Fruit fly (Drosophila melanogaster) whole organism, embryonic: ENCODE data around the gene CG6000.

Experiments
- Abd-B ChIP-seq: fragments of 200-800 bp; sonication (Bioruptor generic); optimal IDR thresholded peaks from 2 replicates; lab custom pipeline; 2018; ENCODE audit warnings: missing biosample characterization, mild to moderate bottlenecking, missing genetic modification characterization, moderate library complexity
- Atf-2 ChIP-seq: fragments of 200-800 bp; sonication (Bioruptor generic); optimal IDR thresholded peaks from 2 replicates; lab custom pipeline; 2016; ENCODE audit warnings: missing biosample characterization, missing genetic modification characterization
- BEAF-32 ChIP-seq: fragments of 200-800 bp; sonication (Bioruptor generic); optimal IDR thresholded peaks from 3 replicates; lab custom pipeline; 2017; ENCODE audit warnings: missing biosample characterization, missing genetic modification characterization, mild to moderate bottlenecking, moderate library complexity, missing genetic modification reagents
- CG10267 ChIP-seq: fragments of 200-800 bp; sonication (Bioruptor generic); optimal IDR thresholded peaks from 2 replicates; lab custom pipeline; 2018; ENCODE audit warnings: missing biosample characterization, mild to moderate bottlenecking, missing genetic modification characterization, moderate library complexity
- CG10565 ChIP-seq: fragments of 200-800 bp; sonication (Bioruptor generic); optimal IDR thresholded peaks from 3 replicates; lab custom pipeline; 2016; ENCODE audit warnings: missing biosample characterization, mild to moderate bottlenecking, missing genetic modification characterization
- CG10654 ChIP-seq: fragments of 200-800 bp; sonication (Bioruptor generic); optimal IDR thresholded peaks from 2 replicates; lab custom pipeline; 2016; ENCODE audit warnings: missing biosample characterization, missing genetic modification characterization
- CG11085 ChIP-seq: fragments of 200-800 bp; sonication (Bioruptor generic); IDR thresholded peaks from 2 replicates; pipeline ENCODE4 v1.3.6; 2022; ENCODE audit warnings: missing biosample characterization, missing genetic modification characterization
- CG11398 ChIP-seq: fragments of 200-800 bp; sonication (Bioruptor generic); optimal IDR thresholded peaks from 2 replicates; lab custom pipeline; 2016; ENCODE audit warnings: missing biosample characterization, missing genetic modification characterization
- CG11504 ChIP-seq: fragments of 200-800 bp; sonication (Bioruptor generic); optimal IDR thresholded peaks from 3 replicates; lab custom pipeline; 2019; ENCODE audit warnings: missing biosample characterization, mild to moderate bottlenecking, missing genetic modification characterization, moderate library complexity
- CG13624 ChIP-seq: fragments of 200-800 bp; sonication (Bioruptor generic); optimal IDR thresholded peaks from 2 replicates; lab custom pipeline; 2016; ENCODE audit warnings: missing biosample characterization, missing genetic modification characterization
- CG14014 ChIP-seq: fragments of 200-800 bp; sonication (Bioruptor generic); IDR thresholded peaks from 2 replicates; pipeline ENCODE4 v1.3.6; 2022; ENCODE audit warnings: missing biosample characterization, missing genetic modification characterization
- CG17829 ChIP-seq: fragments of 200-800 bp; optimal IDR thresholded peaks from 2 replicates; lab custom pipeline; 2019; ENCODE audit warnings: missing biosample characterization, mild to moderate bottlenecking, missing genetic modification characterization, moderate library complexity
- CG17912 ChIP-seq: fragments of 200-800 bp; sonication (Bioruptor generic); optimal IDR thresholded peaks from 2 replicates; lab custom pipeline; 2018; ENCODE audit warnings: missing biosample characterization, mild to moderate bottlenecking, missing genetic modification characterization
- CG30431 ChIP-seq: fragments of 200-800 bp; sonication (Bioruptor generic); optimal IDR thresholded peaks from 2 replicates; lab custom pipeline; 2017; ENCODE audit warnings: missing biosample characterization, missing genetic modification characterization
- CG31224 ChIP-seq: fragments of 200-800 bp; sonication (Bioruptor generic); IDR thresholded peaks from 2 replicates; pipeline ENCODE4 v1.3.6; 2022; ENCODE audit warnings: missing biosample characterization, missing genetic modification characterization
- CG42726 ChIP-seq: fragments of 200-800 bp; sonication (Bioruptor generic); IDR thresholded peaks from 2 replicates; pipeline ENCODE4 v1.3.6; 2022; ENCODE audit warnings: missing biosample characterization, missing genetic modification characterization; ENCODE audit not compliant: partially characterized antibody
- CG4424 ChIP-seq: fragments of 200-800 bp; sonication (Bioruptor generic); optimal IDR thresholded peaks from 3 replicates; lab custom pipeline; 2016; ENCODE audit warnings: missing biosample characterization, missing genetic modification characterization
- CG4854 ChIP-seq: fragments of 200-800 bp; sonication (Bioruptor generic); optimal IDR thresholded peaks from 2 replicates; lab custom pipeline; 2016; ENCODE audit warnings: missing biosample characterization, missing genetic modification characterization, inconsistent platforms
- CG7786 ChIP-seq: fragments of 200-800 bp; sonication (Bioruptor generic); optimal IDR thresholded peaks from 2 replicates; lab custom pipeline; 2016; ENCODE audit warnings: missing biosample characterization, missing genetic modification characterization
- CG8359 ChIP-seq: fragments of 200-800 bp; sonication (Bioruptor generic); optimal IDR thresholded peaks from 2 replicates; lab custom pipeline; 2017; ENCODE audit warnings: missing biosample characterization, mild to moderate bottlenecking, missing genetic modification characterization, borderline replicate concordance
- CG9876 ChIP-seq: fragments of 200-800 bp; sonication (Bioruptor generic); optimal IDR thresholded peaks from 2 replicates; lab custom pipeline; 2016; ENCODE audit warnings: missing biosample characterization, missing genetic modification characterization
- Chrac-16 ChIP-seq: fragments of 200-800 bp; sonication (Bioruptor generic); optimal IDR thresholded peaks from 3 replicates; lab custom pipeline; 2016; ENCODE audit warnings: missing biosample characterization, missing genetic modification characterization
- Dfd ChIP-seq, 2 experiments: fragments of >200 bp; optimal IDR thresholded peaks; 2 replicates each; lab custom pipeline; 2017; ENCODE audit warnings: missing biosample characterization in 2 of 2, missing genetic modification characterization in 2 of 2
- Dp ChIP-seq: fragments of 200-800 bp; sonication (Bioruptor generic); optimal IDR thresholded peaks from 2 replicates; lab custom pipeline; 2018; ENCODE audit warnings: missing biosample characterization, mild to moderate bottlenecking, missing genetic modification characterization, moderate library complexity
- ERR ChIP-seq: fragments of 200-800 bp; sonication (Bioruptor generic); optimal IDR thresholded peaks from 2 replicates; lab custom pipeline; 2016; ENCODE audit warnings: missing biosample characterization, missing genetic modification characterization
- HLH3B ChIP-seq: fragments of 200-800 bp; sonication (Bioruptor generic); IDR thresholded peaks from 2 replicates; pipeline ENCODE4 v1.3.6; 2022; ENCODE audit warnings: missing biosample characterization, missing genetic modification characterization
- Hr3 ChIP-seq: fragments of 200-800 bp; sonication (Bioruptor generic); optimal IDR thresholded peaks from 3 replicates; lab custom pipeline; 2016; ENCODE audit warnings: missing biosample characterization, missing genetic modification characterization
- Max ChIP-seq: fragments of 200-800 bp; sonication (Bioruptor generic); optimal IDR thresholded peaks from 2 replicates; lab custom pipeline; 2016; ENCODE audit warnings: missing biosample characterization, mild to moderate bottlenecking, missing genetic modification characterization
- Taf1 ChIP-seq: fragments of 200-800 bp; sonication (Bioruptor generic); IDR thresholded peaks from 2 replicates; pipeline ENCODE4 v1.3.6; 2022; ENCODE audit warnings: missing biosample characterization, missing genetic modification characterization
- Tbp ChIP-seq: fragments of >200 bp; optimal IDR thresholded peaks from 2 replicates; lab custom pipeline; 2018; ENCODE audit warnings: missing biosample characterization, missing genetic modification characterization
- ab ChIP-seq: fragments of 200-800 bp; sonication (Bioruptor generic); optimal IDR thresholded peaks from 2 replicates; lab custom pipeline; 2016; ENCODE audit warnings: missing biosample characterization, missing genetic modification characterization
- ash1 ChIP-seq: fragments of 200-800 bp; sonication (Bioruptor generic); optimal IDR thresholded peaks from 2 replicates; lab custom pipeline; 2018; ENCODE audit warnings: missing biosample characterization, mild to moderate bottlenecking, missing genetic modification characterization
- ato ChIP-seq: fragments of 200-800 bp; sonication (Bioruptor generic); IDR thresholded peaks from 2 replicates; pipeline ENCODE4 v1.3.6; 2022; ENCODE audit warnings: missing biosample characterization, missing genetic modification characterization; ENCODE audit not compliant: partially characterized antibody
- bab2 ChIP-seq: fragments of 200-800 bp; sonication (Bioruptor generic); optimal IDR thresholded peaks from 2 replicates; lab custom pipeline; 2016; ENCODE audit warnings: missing biosample characterization, missing genetic modification characterization
- br ChIP-seq: fragments of >200 bp; optimal IDR thresholded peaks from 2 replicates; lab custom pipeline; 2017
- chinmo ChIP-seq: fragments of 200-800 bp; sonication (Bioruptor generic); IDR thresholded peaks from 4 replicates; pipeline ENCODE4 v1.3.6; 2022; ENCODE audit warnings: missing biosample characterization, missing genetic modification characterization; ENCODE audit not compliant: partially characterized antibody
- chn ChIP-seq: fragments of 200-800 bp; sonication (Bioruptor generic); optimal IDR thresholded peaks from 2 replicates; lab custom pipeline; 2016; ENCODE audit warnings: missing biosample characterization, missing genetic modification characterization
- crol ChIP-seq: fragments of 200-800 bp; sonication (Bioruptor generic); IDR thresholded peaks from 2 replicates; pipeline ENCODE4 v1.3.6; 2022; ENCODE audit warnings: missing biosample characterization, missing genetic modification characterization
- crp ChIP-seq, 2 experiments: fragments of 200-800 bp; sonication (Bioruptor generic); optimal IDR thresholded peaks; 2 replicates in 1 of 2; 3 replicates in 1 of 2; lab custom pipeline; 2017; ENCODE audit warnings: missing biosample characterization in 2 of 2, missing genetic modification characterization in 2 of 2, mild to moderate bottlenecking in 1 of 2, moderate library complexity in 1 of 2
- dpn ChIP-seq, 2 experiments: fragments of 200-800 bp; sonication (Bioruptor generic); optimal IDR thresholded peaks; 3 replicates each; lab custom pipeline; 2016; ENCODE audit warnings: missing biosample characterization in 2 of 2, missing genetic modification characterization in 2 of 2
- en ChIP-seq: fragments of 200-800 bp; sonication (Bioruptor generic); optimal IDR thresholded peaks from 2 replicates; lab custom pipeline; 2016; ENCODE audit warnings: missing biosample characterization, missing genetic modification characterization
- ham ChIP-seq: fragments of 200-800 bp; sonication (Bioruptor generic); IDR thresholded peaks from 2 replicates; pipeline ENCODE4 v1.3.6; 2022; ENCODE audit warnings: missing biosample characterization, missing genetic modification characterization
- jigr1 ChIP-seq: fragments of 200-800 bp; sonication (Bioruptor generic); IDR thresholded peaks from 3 replicates; pipeline ENCODE4 v1.3.6; 2022; ENCODE audit warnings: missing biosample characterization, missing genetic modification characterization
- nom ChIP-seq: fragments of 200-800 bp; sonication (Bioruptor generic); optimal IDR thresholded peaks from 2 replicates; lab custom pipeline; 2017; ENCODE audit warnings: missing biosample characterization, missing genetic modification characterization, mild to moderate bottlenecking, moderate library complexity, missing genetic modification reagents
- sim ChIP-seq: fragments of 200-800 bp; sonication (Bioruptor generic); IDR thresholded peaks from 2 replicates; pipeline ENCODE4 v1.3.6; 2022; ENCODE audit warnings: missing biosample characterization, missing genetic modification characterization
- sima ChIP-seq: fragments of 200-800 bp; sonication (Bioruptor generic); optimal IDR thresholded peaks from 2 replicates; lab custom pipeline; 2016; ENCODE audit warnings: missing biosample characterization, missing genetic modification characterization
- sna ChIP-seq: fragments of 200-800 bp; sonication (Bioruptor generic); IDR thresholded peaks from 2 replicates; pipeline ENCODE4 v1.3.6; 2022; ENCODE audit warnings: missing biosample characterization, missing genetic modification characterization; ENCODE audit not compliant: partially characterized antibody
- tll ChIP-seq, 2 experiments: fragments of 200-800 bp in 1 of 2; fragments of >200 bp in 1 of 2; sonication (Bioruptor generic) in 1 of 2; optimal IDR thresholded peaks; 2 replicates each; lab custom pipeline; 2017 to 2019; ENCODE audit warnings: missing biosample characterization in 2 of 2, missing genetic modification characterization in 2 of 2, mild to moderate bottlenecking in 1 of 2, moderate library complexity in 1 of 2
- toy ChIP-seq: fragments of 200-800 bp; sonication (Bioruptor generic); IDR thresholded peaks from 2 replicates; pipeline ENCODE4 v1.3.6; 2022; ENCODE audit warnings: missing biosample characterization, missing genetic modification characterization
- trem ChIP-seq: fragments of 200-800 bp; optimal IDR thresholded peaks from 3 replicates; lab custom pipeline; 2019; ENCODE audit warnings: missing biosample characterization, mild to moderate bottlenecking, missing genetic modification characterization, moderate library complexity
- wor ChIP-seq: fragments of 200-800 bp; sonication (Bioruptor generic); IDR thresholded peaks from 2 replicates; pipeline ENCODE4 v1.3.6; 2022; ENCODE audit warnings: missing biosample characterization, missing genetic modification characterization

The CG6000 gene

dm6 chr3R:24010637-24011214 lies 43.5 kb upstream of the CG6000 start (continued):
- TF ChIP-seq en (GFP tag; lab: Kevin White, UChicago) (no peak), ato (GFP tag; lab: Robert Waterston, UW) (no peak), CG13624 (GFP tag; lab: Kevin White, UChicago) (peak; percentile 29), CG17829 (tag; lab: Kevin White, UChicago) (peak; percentile 56), CG4854 (GFP tag; lab: Kevin White, UChicago) (no peak), bab2 (no peak), Tbp (GFP tag; lab: Kevin White, UChicago) (no peak), ERR (GFP tag; lab: Kevin White, UChicago) (no peak), tll (GFP tag; optimal IDR thresholded peaks at IDR 0.05; lab: Kevin White, UChicago) (no peak), Atf-2 (GFP tag; lab: Kevin White, UChicago) (no peak), crp (GFP tag; optimal IDR thresholded peaks at IDR 0.05; lab: Kevin White, UChicago) (no peak), chn (GFP tag; lab: Kevin White, UChicago) (no peak), CG42726 (GFP tag; lab: Robert Waterston, UW) (no peak), CG11398 (GFP tag; lab: Kevin White, UChicago) (no peak), CG10267 (tag; lab: Kevin White, UChicago) (peak; percentile 40), CG7786 (peak; percentile 15), toy (GFP tag; lab: Robert Waterston, UW) (no peak), Taf1 (peak; percentile 28; the same call in 1 of the 2 replicates), CG4424 (GFP tag; lab: Kevin White, UChicago) (peak; percentile 33), CG10654 (GFP tag; lab: Kevin White, UChicago) (no peak), HLH3B (peak; percentile 72), CG14014 (GFP tag; lab: Robert Waterston, UW) (peak; percentile 78), sima (GFP tag; lab: Kevin White, UChicago) (no peak), jigr1 (0 out of 3 replicates have a peak, but pooled peaks have one; percentile 29), CG8359 (GFP tag; lab: Kevin White, UChicago) (no peak), CG10565 (GFP tag; lab: Kevin White, UChicago) (no peak), CG11085 (GFP tag; lab: Robert Waterston, UW) (peak; percentile 28; the same call in 1 of the 2 replicates), BEAF-32 (GFP tag; lab: Kevin White, UChicago) (no peak), Dfd (GFP tag; optimal IDR thresholded peaks at IDR 0.05; lab: Kevin White, UChicago) (no peak), chinmo (no peak), ab (GFP tag; lab: Kevin White, UChicago) (no peak), CG9876 (GFP tag; lab: Kevin White, UChicago) (no peak), CG17912 (GFP tag; lab: Kevin White, UChicago) (no peak), Max (GFP tag; lab: Kevin White, UChicago) (no peak), CG31224 (GFP tag; lab: Robert Waterston, UW) (peak; percentile 51; the same call in 1 of the 2 replicates), Chrac-16 (GFP tag; lab: Kevin White, UChicago) (peak; percentile 8), ash1 (GFP tag; lab: Kevin White, UChicago) (no peak), crol (peak; percentile 66), wor (no peak), CG11504 (tag; lab: Kevin White, UChicago) (peak; percentile 78), br (no peak), trem (tag; lab: Kevin White, UChicago) (no peak), dpn (GFP tag; optimal IDR thresholded peaks at IDR 0.05; lab: Kevin White, UChicago) (peak in 1 of 2 experiments; percentile 47), sim (GFP tag; lab: Robert Waterston, UW) (peak; percentile 37; the same call in 1 of the 2 replicates), sna (GFP tag; lab: Robert Waterston, UW) (no peak), Abd-B (GFP tag; lab: Kevin White, UChicago) (no peak), CG30431 (no peak), nom (peak; percentile 48), Hr3 (GFP tag; lab: Kevin White, UChicago) (peak; percentile 49), ham (GFP tag; lab: Robert Waterston, UW) (no peak), Dp (GFP tag; lab: Kevin White, UChicago) (no peak)
